Fruit fly (Drosophila melanogaster) whole organism, wandering third instar larva: ENCODE results near the gene Lsp1beta.

Experiments used
- Abd-B ChIP-seq: fragments of >200 bp; optimal IDR thresholded peaks from 2 replicates; lab custom pipeline; 2017; ENCODE audit warnings: missing biosample characterization, missing genetic modification characterization
- CG32264 ChIP-seq: fragments of 200-800 bp; sonication (Bioruptor generic); optimal IDR thresholded peaks from 2 replicates; lab custom pipeline; 2016; ENCODE audit warnings: missing biosample characterization, missing genetic modification characterization
- CG9705 ChIP-seq: fragments of 200-800 bp; sonication (Bioruptor generic); optimal IDR thresholded peaks from 2 replicates; lab custom pipeline; 2018; ENCODE audit warnings: missing biosample characterization, mild to moderate bottlenecking, missing genetic modification characterization
- CrebA ChIP-seq: fragments of 200-800 bp; sonication (Bioruptor generic); optimal IDR thresholded peaks from 2 replicates; lab custom pipeline; 2016; ENCODE audit warnings: missing biosample characterization, mild to moderate bottlenecking, missing genetic modification characterization, borderline replicate concordance
- Dfd ChIP-seq: fragments of >200 bp; optimal IDR thresholded peaks from 2 replicates; lab custom pipeline; 2017; ENCODE audit warnings: missing biosample characterization, missing genetic modification characterization
- Dif ChIP-seq: fragments of 200-275, 200-300 bp; sonication (Bioruptor generic); optimal IDR thresholded peaks from 2 replicates; lab custom pipeline; 2018; ENCODE audit warnings: missing biosample characterization, missing genetic modification characterization; ENCODE audit not compliant: partially characterized antibody
- GATAd ChIP-seq: sonication (Bioruptor generic); optimal IDR thresholded peaks from 2 replicates; lab custom pipeline; 2016; ENCODE audit warnings: missing biosample characterization, missing genetic modification characterization
- HLH106 ChIP-seq: fragments of 200-800 bp; optimal IDR thresholded peaks from 3 replicates; lab custom pipeline; 2019; ENCODE audit warnings: missing biosample characterization, mild to moderate bottlenecking, missing genetic modification characterization, moderate library complexity
- Hnf4 ChIP-seq: fragments of 200-800 bp; sonication (Bioruptor generic); optimal IDR thresholded peaks from 2 replicates; lab custom pipeline; 2016; ENCODE audit warnings: missing biosample characterization, mild to moderate bottlenecking, missing genetic modification characterization
- Hr83 ChIP-seq: fragments of 200-300 bp; sonication (Bioruptor generic); optimal IDR thresholded peaks from 2 replicates; lab custom pipeline; 2016; ENCODE audit warnings: missing biosample characterization, mild to moderate bottlenecking, missing genetic modification characterization, moderate library complexity; ENCODE audit not compliant: poor library complexity, severe bottlenecking
- Jra ChIP-seq: sonication (Bioruptor generic); optimal IDR thresholded peaks from 2 replicates; lab custom pipeline; 2016; ENCODE audit warnings: missing biosample characterization, missing genetic modification characterization
- Mio ChIP-seq: sonication (Bioruptor generic); optimal IDR thresholded peaks from 2 replicates; lab custom pipeline; 2016; ENCODE audit warnings: missing biosample characterization, missing genetic modification characterization
- Myc ChIP-seq: fragments of >200 bp; optimal IDR thresholded peaks from 2 replicates; lab custom pipeline; 2017
- N ChIP-seq: fragments of >200 bp; optimal IDR thresholded peaks from 2 replicates; lab custom pipeline; 2018; ENCODE audit warnings: missing biosample characterization, missing external identifiers, missing genetic modification characterization
- OdsH ChIP-seq: fragments of 200-800 bp; sonication (Bioruptor generic); optimal IDR thresholded peaks from 2 replicates; lab custom pipeline; 2016; ENCODE audit warnings: missing biosample characterization, mild to moderate bottlenecking, missing genetic modification characterization
- Rel ChIP-seq, 2 experiments: fragments of 200-800 bp; sonication (Bioruptor generic) in 1 of 2; optimal IDR thresholded peaks; 2 replicates in 1 of 2; 3 replicates in 1 of 2; lab custom pipeline; 2016 to 2019; ENCODE audit warnings: mild to moderate bottlenecking in 2 of 2, missing biosample characterization in 2 of 2, missing genetic modification characterization in 2 of 2, moderate library complexity in 1 of 2
- Sp1 ChIP-seq: fragments of 200-800 bp; sonication (Bioruptor generic); optimal IDR thresholded peaks from 3 replicates; lab custom pipeline; 2019; ENCODE audit warnings: missing biosample characterization, mild to moderate bottlenecking, missing genetic modification characterization, moderate library complexity
- Vsx2 ChIP-seq: fragments of 200-300, 225-300 bp; sonication (Bioruptor generic); optimal IDR thresholded peaks from 2 replicates; lab custom pipeline; 2018; ENCODE audit warnings: missing biosample characterization, missing genetic modification characterization; ENCODE audit not compliant: partially characterized antibody
- br ChIP-seq: fragments of 200-800 bp; sonication (Bioruptor generic); optimal IDR thresholded peaks from 2 replicates; lab custom pipeline; 2016; ENCODE audit warnings: missing biosample characterization, missing genetic modification characterization
- brk ChIP-seq: fragments of 200-800 bp; sonication (Bioruptor generic); optimal IDR thresholded peaks from 2 replicates; lab custom pipeline; 2016; ENCODE audit warnings: missing biosample characterization, mild to moderate bottlenecking, missing genetic modification characterization
- dmrt93B ChIP-seq: fragments of 200-800 bp; sonication (Bioruptor generic); optimal IDR thresholded peaks from 2 replicates; lab custom pipeline; 2018; ENCODE audit warnings: missing biosample characterization, mild to moderate bottlenecking, missing genetic modification characterization
- dsf ChIP-seq: sonication (Bioruptor generic); optimal IDR thresholded peaks from 2 replicates; lab custom pipeline; 2016; ENCODE audit warnings: missing biosample characterization, missing genetic modification characterization, borderline replicate concordance
- ey ChIP-seq: fragments of 200-800 bp; sonication (Bioruptor generic); optimal IDR thresholded peaks from 2 replicates; lab custom pipeline; 2016; ENCODE audit warnings: missing biosample characterization, missing genetic modification characterization
- foxo ChIP-seq, 2 experiments: fragments of 200-800 bp; sonication (Bioruptor generic); optimal IDR thresholded peaks; 2 replicates in 1 of 2; 3 replicates in 1 of 2; lab custom pipeline; 2016 to 2017; ENCODE audit warnings: missing biosample characterization in 2 of 2, missing genetic modification characterization in 2 of 2
- fru ChIP-seq: fragments of 200-800 bp; sonication (Bioruptor generic); optimal IDR thresholded peaks from 3 replicates; lab custom pipeline; 2016; ENCODE audit warnings: missing biosample characterization, mild to moderate bottlenecking, missing genetic modification characterization
- h ChIP-seq: fragments of 200-800 bp; sonication (Bioruptor generic); optimal IDR thresholded peaks from 3 replicates; lab custom pipeline; 2016; ENCODE audit warnings: missing biosample characterization, mild to moderate bottlenecking, missing genetic modification characterization
- jim ChIP-seq: fragments of 175-275, 200-325 bp; sonication (Bioruptor generic); optimal IDR thresholded peaks from 2 replicates; lab custom pipeline; 2016; ENCODE audit warnings: missing biosample characterization, mild to moderate bottlenecking, missing genetic modification characterization
- lola ChIP-seq: fragments of >200 bp; optimal IDR thresholded peaks from 2 replicates; lab custom pipeline; 2017; ENCODE audit warnings: missing biosample characterization, missing genetic modification characterization
- pan ChIP-seq: fragments of >200 bp; optimal IDR thresholded peaks from 2 replicates; lab custom pipeline; 2017
- psq ChIP-seq: fragments of 200-800 bp; sonication (Bioruptor generic); optimal IDR thresholded peaks from 3 replicates; lab custom pipeline; 2017; ENCODE audit warnings: missing biosample characterization, mild to moderate bottlenecking, missing genetic modification characterization, moderate library complexity
- rgr ChIP-seq: fragments of 200-800 bp; sonication (Bioruptor generic); optimal IDR thresholded peaks from 3 replicates; lab custom pipeline; 2016; ENCODE audit warnings: missing biosample characterization, mild to moderate bottlenecking, missing genetic modification characterization
- sage ChIP-seq: fragments of 200-800 bp; sonication (Bioruptor generic); optimal IDR thresholded peaks from 2 replicates; lab custom pipeline; 2016; ENCODE audit warnings: missing biosample characterization, mild to moderate bottlenecking, missing genetic modification characterization
- sv ChIP-seq: fragments of 200-800 bp; sonication (Bioruptor generic); optimal IDR thresholded peaks from 3 replicates; lab custom pipeline; 2016; ENCODE audit warnings: missing biosample characterization, missing genetic modification characterization
- tai ChIP-seq: sonication (Bioruptor generic); optimal IDR thresholded peaks from 2 replicates; lab custom pipeline; 2016; ENCODE audit warnings: missing biosample characterization, missing genetic modification characterization
- woc ChIP-seq: sonication (Bioruptor generic); optimal IDR thresholded peaks from 2 replicates; lab custom pipeline; 2016; ENCODE audit warnings: missing biosample characterization, mild to moderate bottlenecking, missing genetic modification characterization

Lsp1beta gene

dm6 chr2L:852647-853111, 45.6 kb upstream of the Lsp1beta start, which contains the start of the genes CG4291 and kraken (continued):
- TF ChIP-seq CG32264: no peak
- TF ChIP-seq Abd-B: no peak
- TF ChIP-seq br (GFP tag; lab: Kevin White, UChicago): peak; percentile 43
- no peak for TF ChIP-seq N (GFP tag; lab: Kevin White, UChicago)
- TF ChIP-seq GATAd: no peak
- peak; percentile 26 for TF ChIP-seq woc (GFP tag; lab: Kevin White, UChicago)
- TF ChIP-seq Myc (lab: Kevin White, UChicago): peak; percentile 96
- no peak for TF ChIP-seq tai (GFP tag; lab: Kevin White, UChicago)
- peak; percentile 23 for TF ChIP-seq OdsH (GFP tag; lab: Kevin White, UChicago)
- peak; percentile 36 for TF ChIP-seq ey (GFP tag; lab: Kevin White, UChicago)
- peak; percentile 35 for TF ChIP-seq psq
- TF ChIP-seq, all 38 proteins: peak for 17

- TF ChIP-seq sv (GFP tag; lab: Kevin White, UChicago): peak; percentile 33
- TF ChIP-seq Hr83: no peak
- TF ChIP-seq psq: peak; percentile 12
- TF ChIP-seq OdsH (GFP tag; lab: Kevin White, UChicago): no peak
- peak; percentile 19 for TF ChIP-seq fru (GFP tag; lab: Kevin White, UChicago)
- peak in 1 of 2 experiments; percentile 61 for TF ChIP-seq foxo (GFP tag; optimal IDR thresholded peaks at IDR 0.05; lab: Kevin White, UChicago)
- no peak for TF ChIP-seq lola (GFP tag; lab: Kevin White, UChicago)
- TF ChIP-seq Hnf4: peak; percentile 40
- peak; percentile 47 for TF ChIP-seq h (GFP tag; lab: Kevin White, UChicago)
- no peak for TF ChIP-seq dsf (GFP tag; lab: Kevin White, UChicago)
- peak; percentile 47 for TF ChIP-seq HLH106 (tag; lab: Kevin White, UChicago)
- TF ChIP-seq Jra (GFP tag; lab: Kevin White, UChicago): no peak
- peak; percentile 40 for TF ChIP-seq ey (GFP tag; lab: Kevin White, UChicago)
- peak; percentile 35 for TF ChIP-seq rgr (GFP tag; lab: Kevin White, UChicago)
- TF ChIP-seq CG9705 (GFP tag; lab: Kevin White, UChicago): no peak
- TF ChIP-seq woc (GFP tag; lab: Kevin White, UChicago): peak; percentile 19
- no peak for TF ChIP-seq jim (GFP tag; lab: Kevin White, UChicago)
- no peak for TF ChIP-seq GATAd
- peak; percentile 51 for TF ChIP-seq Sp1 (GFP tag; lab: Kevin White, UChicago)
Observed at dm6 chr2L:855052-855547, 43.2 kb upstream of the Lsp1beta start, which contains the start of gene CG13949. Gene CG13949 (plus strand): TSS chr2L:855337.

- TF ChIP-seq CG9705 (GFP tag; lab: Kevin White, UChicago): peak; percentile 7
- peak; percentile 16 for TF ChIP-seq ey (GFP tag; lab: Kevin White, UChicago)
- no peak for TF ChIP-seq Myc (lab: Kevin White, UChicago)
- TF ChIP-seq br (GFP tag; lab: Kevin White, UChicago): peak; percentile 43
- peak; percentile 83 for TF ChIP-seq jim (GFP tag; lab: Kevin White, UChicago)
- TF ChIP-seq Hnf4: peak; percentile 67
- no peak for TF ChIP-seq Rel (GFP tag; optimal IDR thresholded peaks at IDR 0.05; lab: Kevin White, UChicago)
- TF ChIP-seq Rel (tag; optimal IDR thresholded peaks at IDR 0.05; lab: Kevin White, UChicago): no peak
- TF ChIP-seq OdsH (GFP tag; lab: Kevin White, UChicago): peak; percentile 76
- no peak for TF ChIP-seq Vsx2
- peak; percentile 18 for TF ChIP-seq psq
- TF ChIP-seq pan (lab: Kevin White, UChicago): no peak
- peak; percentile 39 for TF ChIP-seq Sp1 (GFP tag; lab: Kevin White, UChicago)
- TF ChIP-seq h (GFP tag; lab: Kevin White, UChicago): peak; percentile 86
- TF ChIP-seq fru (GFP tag; lab: Kevin White, UChicago): peak; percentile 51
- TF ChIP-seq HLH106 (tag; lab: Kevin White, UChicago): peak; percentile 15
- TF ChIP-seq foxo (GFP tag; optimal IDR thresholded peaks at IDR 0.05; lab: Kevin White, UChicago): peak in 1 of 2 experiments; percentile 42
- no peak for TF ChIP-seq Mio (GFP tag; lab: Kevin White, UChicago)
- TF ChIP-seq Jra (GFP tag; lab: Kevin White, UChicago): peak; percentile 65
- TF ChIP-seq Dif: no peak
- peak; percentile 80 for TF ChIP-seq rgr (GFP tag; lab: Kevin White, UChicago)
- TF ChIP-seq Hr83: peak; percentile 99
Observed at dm6 chr2L:856001-856400, 42.3 kb upstream of the Lsp1beta start.

DNA sequence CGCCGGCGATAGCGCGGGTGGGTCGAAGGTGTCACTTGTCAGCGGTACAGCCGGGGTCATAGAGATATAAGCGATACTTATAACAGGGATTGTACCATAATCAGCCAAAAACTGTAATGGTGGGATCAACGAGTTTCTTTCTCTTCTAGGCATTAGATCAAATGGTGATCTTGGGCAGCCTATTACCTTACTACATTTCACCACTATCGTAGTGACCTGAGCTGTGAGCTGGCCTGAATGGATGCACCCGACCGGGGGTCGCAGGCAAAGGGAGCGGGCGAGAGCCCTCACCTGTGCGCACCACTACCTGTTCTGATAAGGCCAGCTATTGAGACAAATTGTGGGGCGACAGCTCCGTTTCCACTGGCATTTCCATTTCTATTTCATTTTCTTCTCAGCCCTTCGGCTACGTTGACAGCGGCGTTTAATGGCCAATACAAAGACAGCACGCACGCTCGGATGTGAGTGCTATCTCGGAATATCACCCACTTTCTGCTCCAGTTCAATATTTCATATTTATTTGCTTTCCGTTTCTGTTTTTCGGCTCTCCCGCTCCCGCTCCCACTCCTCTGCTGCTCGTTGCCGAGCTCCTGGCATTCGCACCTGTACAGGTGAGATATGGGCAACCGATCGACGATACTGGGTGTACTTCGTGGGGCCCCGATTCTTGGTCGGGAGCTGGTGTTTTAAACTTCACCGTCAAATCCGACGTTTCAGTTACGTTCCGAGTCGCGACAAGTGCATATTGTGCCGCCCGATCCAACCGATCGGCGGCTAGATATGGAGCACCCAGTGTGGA, 41.4 kb upstream of the Lsp1beta start:
- no peak for TF ChIP-seq dmrt93B (GFP tag; lab: Kevin White, UChicago)
- TF ChIP-seq pan (lab: Kevin White, UChicago): no peak
- TF ChIP-seq fru (GFP tag; lab: Kevin White, UChicago): peak; percentile 43
- TF ChIP-seq Hr83: peak; percentile 65
- peak; percentile 12 for TF ChIP-seq sage
- no peak for TF ChIP-seq Dif
- no peak for TF ChIP-seq br (GFP tag; lab: Kevin White, UChicago)
- peak in 1 of 2 experiments; percentile 52 for TF ChIP-seq foxo (GFP tag; optimal IDR thresholded peaks at IDR 0.05; lab: Kevin White, UChicago)
- no peak for TF ChIP-seq tai (GFP tag; lab: Kevin White, UChicago)
- TF ChIP-seq sv (GFP tag; lab: Kevin White, UChicago): peak; percentile 22
- TF ChIP-seq lola (GFP tag; lab: Kevin White, UChicago): no peak
- TF ChIP-seq CrebA (GFP tag; lab: Kevin White, UChicago): no peak
- no peak for TF ChIP-seq Dfd (GFP tag; lab: Kevin White, UChicago)
- peak; percentile 8 for TF ChIP-seq rgr (GFP tag; lab: Kevin White, UChicago)
- peak; percentile 25 for TF ChIP-seq psq
- TF ChIP-seq ey (GFP tag; lab: Kevin White, UChicago): peak; percentile 48
- TF ChIP-seq jim (GFP tag; lab: Kevin White, UChicago): no peak
- TF ChIP-seq brk: no peak
- TF ChIP-seq h (GFP tag; lab: Kevin White, UChicago): peak; percentile 0
- TF ChIP-seq HLH106 (tag; lab: Kevin White, UChicago): no peak
- no peak for TF ChIP-seq GATAd
